Fruit fly (Drosophila melanogaster): ENCODE results near the gene CG31183.

dm6 chr3R:15913231-15913630 lies 37.5 kb upstream of the CG31183 start:
- TF ChIP-seq N (GFP tag; optimal IDR thresholded peaks at IDR 0.05) (no peak), pan (optimal IDR thresholded peaks at IDR 0.05) (no peak), Hr78 (GFP tag; optimal IDR thresholded peaks at IDR 0.05) (no peak), CG32264 (GFP tag; optimal IDR thresholded peaks at IDR 0.05) (no peak)

Measured in whole organism, wandering third instar larva.